Worm (Caenorhabditis elegans) whole organism, L1 larva: Measurements from ENCODE around the gene jnk-1.

Experiments
- C16A3.4 ChIP-seq: fragments of 150-350 bp; optimal IDR thresholded peaks from 2 replicates; lab custom pipeline; 2014; ENCODE audit warnings: missing biosample characterization, missing genetic modification characterization
- Y116A8C.19 ChIP-seq: sonication (generic microtip); optimal IDR thresholded peaks from 2 replicates; lab custom pipeline; 2016; ENCODE audit warnings: missing compliant biosample characterization, missing genetic modification characterization, borderline replicate concordance
- alr-1 ChIP-seq: fragments of 200-800 bp; sonication (Bioruptor generic); optimal IDR thresholded peaks from 2 replicates; lab custom pipeline; 2018; ENCODE audit warnings: borderline replicate concordance, mild to moderate bottlenecking, missing genetic modification characterization, missing compliant biosample characterization
- blmp-1 ChIP-seq: fragments of 150-350 bp; optimal IDR thresholded peaks from 2 replicates; lab custom pipeline; 2014; ENCODE audit warnings: missing biosample characterization, missing genetic modification characterization
- dpl-1 ChIP-seq, 3 experiments: fragments of 150-350 bp in 2 of 3; sonication (generic microtip) in 1 of 3; optimal IDR thresholded peaks; 2 replicates each; lab custom pipeline; 2014 to 2017; ENCODE audit warnings: missing biosample characterization in 3 of 3, missing genetic modification characterization in 3 of 3, missing genetic modification reagents in 3 of 3
- efl-1 ChIP-seq, 4 experiments: fragments of 150-350 bp; optimal IDR thresholded peaks in 3 of 4; peaks in 1 of 4; 1 replicate in 1 of 4; 2 replicates in 3 of 4; lab custom pipeline; 2014; ENCODE audit warnings: missing biosample characterization in 2 of 4, missing genetic modification characterization in 2 of 4, missing genetic modification reagents in 2 of 4
- egl-27 ChIP-seq, 2 experiments: fragments of 150-350 bp in 1 of 2; sonication (generic microtip); optimal IDR thresholded peaks; 3 replicates each; lab custom pipeline; 2017 to 2018; ENCODE audit warnings: missing biosample characterization in 2 of 2, missing genetic modification characterization in 2 of 2, missing genetic modification reagents in 2 of 2
- fkh-10 ChIP-seq: sonication (generic microtip); optimal IDR thresholded peaks from 2 replicates; lab custom pipeline; 2017; ENCODE audit warnings: missing biosample characterization, missing genetic modification reagents, missing genetic modification characterization
- fos-1 ChIP-seq: fragments of 150-350 bp; optimal IDR thresholded peaks from 2 replicates; lab custom pipeline; 2014; ENCODE audit warnings: missing biosample characterization, missing genetic modification characterization
- grh-1 ChIP-seq: fragments of 200-800 bp; sonication (Bioruptor generic); IDR thresholded peaks from 2 replicates; pipeline ENCODE4 v1.3.6; 2022; ENCODE audit warnings: missing genetic modification reagents, missing genetic modification characterization, missing compliant biosample characterization
- irx-1 ChIP-seq: sonication (generic microtip); optimal IDR thresholded peaks from 2 replicates; lab custom pipeline; 2016; ENCODE audit warnings: missing genetic modification characterization, missing compliant biosample characterization
- lin-14 ChIP-seq: fragments of 200-800 bp; sonication (Bioruptor generic); optimal IDR thresholded peaks from 2 replicates; lab custom pipeline; 2018; ENCODE audit warnings: mild to moderate bottlenecking, missing genetic modification characterization, moderate library complexity, missing compliant biosample characterization
- lin-35 ChIP-seq, 2 experiments: fragments of 150-350 bp; optimal IDR thresholded peaks; 2 replicates each; lab custom pipeline; 2014; ENCODE audit warnings: missing biosample characterization in 2 of 2, missing genetic modification characterization in 2 of 2, missing genetic modification reagents in 2 of 2
- lir-3 ChIP-seq: sonication (generic microtip); optimal IDR thresholded peaks from 2 replicates; lab custom pipeline; 2016; ENCODE audit warnings: mild to moderate bottlenecking, missing genetic modification characterization, moderate library complexity, missing compliant biosample characterization; ENCODE audit not compliant: poor library complexity
- lsy-2 ChIP-seq, 2 experiments: fragments of 150-350 bp; optimal IDR thresholded peaks; 2 replicates each; lab custom pipeline; 2014; ENCODE audit warnings: missing biosample characterization in 2 of 2, missing genetic modification characterization in 2 of 2
- mep-1 ChIP-seq: fragments of 150-350 bp; optimal IDR thresholded peaks from 2 replicates; lab custom pipeline; 2014; ENCODE audit warnings: missing biosample characterization, missing genetic modification characterization
- nhr-28 ChIP-seq: fragments of 150-350 bp; optimal IDR thresholded peaks from 2 replicates; lab custom pipeline; 2014; ENCODE audit warnings: missing biosample characterization, missing genetic modification characterization
- nhr-76 ChIP-seq: sonication (generic microtip); optimal IDR thresholded peaks from 2 replicates; lab custom pipeline; 2017; ENCODE audit warnings: missing biosample characterization, missing genetic modification characterization
- nhr-77 ChIP-seq: fragments of 150-350 bp; optimal IDR thresholded peaks from 2 replicates; lab custom pipeline; 2014; ENCODE audit warnings: missing biosample characterization, missing genetic modification characterization
- nhr-85 ChIP-seq: sonication (generic microtip); peaks from one replicate; lab custom pipeline; 2016; ENCODE audit warnings: missing genetic modification characterization, inconsistent platforms, missing compliant biosample characterization
- rnt-1 ChIP-seq: sonication (generic microtip); optimal IDR thresholded peaks from 2 replicates; lab custom pipeline; 2016; ENCODE audit warnings: mild to moderate bottlenecking, missing genetic modification characterization, moderate library complexity, missing compliant biosample characterization
- skn-1 ChIP-seq: fragments of 150-350 bp; optimal IDR thresholded peaks from 2 replicates; lab custom pipeline; 2014; ENCODE audit warnings: missing biosample characterization, missing genetic modification characterization
- sup-37 ChIP-seq: fragments of 200-800 bp; sonication (Bioruptor generic); optimal IDR thresholded peaks from 2 replicates; lab custom pipeline; 2018; ENCODE audit warnings: mild to moderate bottlenecking, missing genetic modification characterization, missing compliant biosample characterization
- tbx-2 ChIP-seq: sonication (generic microtip); optimal IDR thresholded peaks from 2 replicates; lab custom pipeline; 2016; ENCODE audit warnings: missing genetic modification characterization, missing compliant biosample characterization
- unc-86 ChIP-seq: sonication (generic microtip); optimal IDR thresholded peaks from 2 replicates; lab custom pipeline; 2016; ENCODE audit warnings: missing genetic modification characterization, missing compliant biosample characterization
- vab-15 ChIP-seq: sonication (generic microtip); optimal IDR thresholded peaks from 2 replicates; lab custom pipeline; 2017; ENCODE audit warnings: missing genotype, mild to moderate bottlenecking, missing genetic modification characterization, missing compliant biosample characterization
- zip-4 ChIP-seq: fragments of 200-800 bp; sonication (Bioruptor generic); optimal IDR thresholded peaks from 2 replicates; lab custom pipeline; 2018; ENCODE audit warnings: mild to moderate bottlenecking, missing genetic modification characterization, moderate library complexity, missing compliant biosample characterization

jnk-1 gene

ce11 chrIV:7010195-7010594 is 52.8 kb downstream of the jnk-1 start:
- TF ChIP-seq C16A3.4 = no peak
- no peak for TF ChIP-seq nhr-85 (tag; lab: Kevin White, UChicago)

ce11 chrIV:7010835-7011234 is 53.4 kb downstream of the jnk-1 start, which contains the start of gene C25A8.1:
TSS of gene C25A8.1 (plus strand) at chrIV:7011135.
- TF ChIP-seq irx-1 (tag; lab: Kevin White, UChicago) = no peak
- no peak for TF ChIP-seq efl-1 (optimal IDR thresholded peaks at IDR 0.05; lab: Kevin White, UChicago)
- peak in 1 of 2 experiments; percentile 15 for TF ChIP-seq efl-1 (GFP tag; optimal IDR thresholded peaks at IDR 0.05 in 1 of 2; lab: Kevin White, UChicago)

- no peak for TF ChIP-seq rnt-1 (tag; lab: Kevin White, UChicago)
- TF ChIP-seq lir-3 (tag; lab: Kevin White, UChicago) = no peak
- no peak for TF ChIP-seq grh-1 (GFP tag; lab: Robert Waterston, UW)
- peak; percentile 11 for TF ChIP-seq lin-14
- no peak for TF ChIP-seq alr-1 (tag; lab: Kevin White, UChicago)
These were observed 54.3 kb downstream of the jnk-1 start, which contains the start of gene trxr-1 for ce11 chrIV:7011728-7012127. TSS of gene trxr-1 (plus strand) at chrIV:7011954.

ce11 chrIV:7012214-7012613 is 54.8 kb downstream of the jnk-1 start:
- TF ChIP-seq Y116A8C.19 (no peak), dpl-1 (GFP tag; optimal IDR thresholded peaks at IDR 0.05; lab: Kevin White, UChicago) (no peak), nhr-77 (tag; lab: Kevin White, UChicago) (no peak), fos-1 (no peak), fkh-10 (GFP tag; lab: Kevin White, UChicago) (no peak), vab-15 (tag; lab: Kevin White, UChicago) (no peak), sup-37 (GFP tag; lab: Kevin White, UChicago) (no peak), blmp-1 (no peak), nhr-76 (tag; lab: Kevin White, UChicago) (no peak), unc-86 (tag; lab: Kevin White, UChicago) (no peak), tbx-2 (tag; lab: Kevin White, UChicago) (no peak), nhr-28 (tag; lab: Kevin White, UChicago) (no peak)

- TF ChIP-seq mep-1 (tag; lab: Kevin White, UChicago) (peak; percentile 35), lsy-2 (tag; optimal IDR thresholded peaks at IDR 0.05; lab: Kevin White, UChicago) (peak in 1 of 2 experiments; percentile 51), dpl-1 (GFP tag; optimal IDR thresholded peaks at IDR 0.05; lab: Kevin White, UChicago) (peak in 1 of 3 experiments; percentile 47), skn-1 (tag; lab: Kevin White, UChicago) (no peak), blmp-1 (peak; percentile 11), lin-14 (peak; percentile 38), zip-4 (GFP tag; lab: Kevin White, UChicago) (no peak), nhr-28 (tag; lab: Kevin White, UChicago) (no peak), egl-27 (tag; optimal IDR thresholded peaks at IDR 0.05; lab: Kevin White, UChicago) (no peak), C16A3.4 (peak; percentile 24), lin-35 (GFP tag; optimal IDR thresholded peaks at IDR 0.05; lab: Kevin White, UChicago) (peak in 1 of 2 experiments; percentile 36)
These were observed 55.4 kb downstream of the jnk-1 start for ce11 chrIV:7012731-7013445.
